Fruit fly (Drosophila melanogaster) whole organism, wandering third instar larva: ENCODE results near the gene mwh.

ENCODE experiments used
- Abd-B ChIP-seq: fragments of >200 bp; optimal IDR thresholded peaks from 2 replicates; lab custom pipeline; 2017; ENCODE audit warnings: missing biosample characterization, missing genetic modification characterization
- CG32264 ChIP-seq: fragments of 200-800 bp; sonication (Bioruptor generic); optimal IDR thresholded peaks from 2 replicates; lab custom pipeline; 2016; ENCODE audit warnings: missing biosample characterization, missing genetic modification characterization
- CG9705 ChIP-seq: fragments of 200-800 bp; sonication (Bioruptor generic); optimal IDR thresholded peaks from 2 replicates; lab custom pipeline; 2018; ENCODE audit warnings: missing biosample characterization, mild to moderate bottlenecking, missing genetic modification characterization
- CrebA ChIP-seq: fragments of 200-800 bp; sonication (Bioruptor generic); optimal IDR thresholded peaks from 2 replicates; lab custom pipeline; 2016; ENCODE audit warnings: missing biosample characterization, mild to moderate bottlenecking, missing genetic modification characterization, borderline replicate concordance
- Dfd ChIP-seq: fragments of >200 bp; optimal IDR thresholded peaks from 2 replicates; lab custom pipeline; 2017; ENCODE audit warnings: missing biosample characterization, missing genetic modification characterization
- Dif ChIP-seq: fragments of 200-275, 200-300 bp; sonication (Bioruptor generic); optimal IDR thresholded peaks from 2 replicates; lab custom pipeline; 2018; ENCODE audit warnings: missing biosample characterization, missing genetic modification characterization; ENCODE audit not compliant: partially characterized antibody
- GATAd ChIP-seq: sonication (Bioruptor generic); optimal IDR thresholded peaks from 2 replicates; lab custom pipeline; 2016; ENCODE audit warnings: missing biosample characterization, missing genetic modification characterization
- Hnf4 ChIP-seq: fragments of 200-800 bp; sonication (Bioruptor generic); optimal IDR thresholded peaks from 2 replicates; lab custom pipeline; 2016; ENCODE audit warnings: missing biosample characterization, mild to moderate bottlenecking, missing genetic modification characterization
- Hr83 ChIP-seq: fragments of 200-300 bp; sonication (Bioruptor generic); optimal IDR thresholded peaks from 2 replicates; lab custom pipeline; 2016; ENCODE audit warnings: missing biosample characterization, mild to moderate bottlenecking, missing genetic modification characterization, moderate library complexity; ENCODE audit not compliant: poor library complexity, severe bottlenecking
- Jra ChIP-seq: sonication (Bioruptor generic); optimal IDR thresholded peaks from 2 replicates; lab custom pipeline; 2016; ENCODE audit warnings: missing biosample characterization, missing genetic modification characterization
- Mio ChIP-seq: sonication (Bioruptor generic); optimal IDR thresholded peaks from 2 replicates; lab custom pipeline; 2016; ENCODE audit warnings: missing biosample characterization, missing genetic modification characterization
- Myc ChIP-seq: fragments of >200 bp; optimal IDR thresholded peaks from 2 replicates; lab custom pipeline; 2017
- N ChIP-seq: fragments of >200 bp; optimal IDR thresholded peaks from 2 replicates; lab custom pipeline; 2018; ENCODE audit warnings: missing biosample characterization, missing external identifiers, missing genetic modification characterization
- OdsH ChIP-seq: fragments of 200-800 bp; sonication (Bioruptor generic); optimal IDR thresholded peaks from 2 replicates; lab custom pipeline; 2016; ENCODE audit warnings: missing biosample characterization, mild to moderate bottlenecking, missing genetic modification characterization
- Rel ChIP-seq, 2 experiments: fragments of 200-800 bp; sonication (Bioruptor generic) in 1 of 2; optimal IDR thresholded peaks; 2 replicates in 1 of 2; 3 replicates in 1 of 2; lab custom pipeline; 2016 to 2019; ENCODE audit warnings: mild to moderate bottlenecking in 2 of 2, missing biosample characterization in 2 of 2, missing genetic modification characterization in 2 of 2, moderate library complexity in 1 of 2
- Sp1 ChIP-seq: fragments of 200-800 bp; sonication (Bioruptor generic); optimal IDR thresholded peaks from 3 replicates; lab custom pipeline; 2019; ENCODE audit warnings: missing biosample characterization, mild to moderate bottlenecking, missing genetic modification characterization, moderate library complexity
- Vsx2 ChIP-seq: fragments of 200-300, 225-300 bp; sonication (Bioruptor generic); optimal IDR thresholded peaks from 2 replicates; lab custom pipeline; 2018; ENCODE audit warnings: missing biosample characterization, missing genetic modification characterization; ENCODE audit not compliant: partially characterized antibody
- br ChIP-seq: fragments of 200-800 bp; sonication (Bioruptor generic); optimal IDR thresholded peaks from 2 replicates; lab custom pipeline; 2016; ENCODE audit warnings: missing biosample characterization, missing genetic modification characterization
- brk ChIP-seq: fragments of 200-800 bp; sonication (Bioruptor generic); optimal IDR thresholded peaks from 2 replicates; lab custom pipeline; 2016; ENCODE audit warnings: missing biosample characterization, mild to moderate bottlenecking, missing genetic modification characterization
- dl ChIP-seq, 2 experiments: fragments of 175-275, 200-275 bp in 1 of 2; fragments of 200-275 bp in 1 of 2; sonication (Bioruptor generic); optimal IDR thresholded peaks; lab custom pipeline; 2018; ENCODE audit warnings: mild to moderate bottlenecking in 2 of 2, missing biosample characterization in 2 of 2, missing genetic modification characterization in 2 of 2, moderate library complexity in 2 of 2; ENCODE audit not compliant: partially characterized antibody in 2 of 2, insufficient read depth in 1 of 2
- dmrt93B ChIP-seq: fragments of 200-800 bp; sonication (Bioruptor generic); optimal IDR thresholded peaks from 2 replicates; lab custom pipeline; 2018; ENCODE audit warnings: missing biosample characterization, mild to moderate bottlenecking, missing genetic modification characterization
- ey ChIP-seq: fragments of 200-800 bp; sonication (Bioruptor generic); optimal IDR thresholded peaks from 2 replicates; lab custom pipeline; 2016; ENCODE audit warnings: missing biosample characterization, missing genetic modification characterization
- h ChIP-seq: fragments of 200-800 bp; sonication (Bioruptor generic); optimal IDR thresholded peaks from 3 replicates; lab custom pipeline; 2016; ENCODE audit warnings: missing biosample characterization, mild to moderate bottlenecking, missing genetic modification characterization
- jim ChIP-seq: fragments of 175-275, 200-325 bp; sonication (Bioruptor generic); optimal IDR thresholded peaks from 2 replicates; lab custom pipeline; 2016; ENCODE audit warnings: missing biosample characterization, mild to moderate bottlenecking, missing genetic modification characterization
- lola ChIP-seq: fragments of >200 bp; optimal IDR thresholded peaks from 2 replicates; lab custom pipeline; 2017; ENCODE audit warnings: missing biosample characterization, missing genetic modification characterization
- pan ChIP-seq: fragments of >200 bp; optimal IDR thresholded peaks from 2 replicates; lab custom pipeline; 2017
- psq ChIP-seq: fragments of 200-800 bp; sonication (Bioruptor generic); optimal IDR thresholded peaks from 3 replicates; lab custom pipeline; 2017; ENCODE audit warnings: missing biosample characterization, mild to moderate bottlenecking, missing genetic modification characterization, moderate library complexity
- rgr ChIP-seq: fragments of 200-800 bp; sonication (Bioruptor generic); optimal IDR thresholded peaks from 3 replicates; lab custom pipeline; 2016; ENCODE audit warnings: missing biosample characterization, mild to moderate bottlenecking, missing genetic modification characterization
- sage ChIP-seq: fragments of 200-800 bp; sonication (Bioruptor generic); optimal IDR thresholded peaks from 2 replicates; lab custom pipeline; 2016; ENCODE audit warnings: missing biosample characterization, mild to moderate bottlenecking, missing genetic modification characterization
- sv ChIP-seq: fragments of 200-800 bp; sonication (Bioruptor generic); optimal IDR thresholded peaks from 3 replicates; lab custom pipeline; 2016; ENCODE audit warnings: missing biosample characterization, missing genetic modification characterization
- tai ChIP-seq: sonication (Bioruptor generic); optimal IDR thresholded peaks from 2 replicates; lab custom pipeline; 2016; ENCODE audit warnings: missing biosample characterization, missing genetic modification characterization
- woc ChIP-seq: sonication (Bioruptor generic); optimal IDR thresholded peaks from 2 replicates; lab custom pipeline; 2016; ENCODE audit warnings: missing biosample characterization, mild to moderate bottlenecking, missing genetic modification characterization

mwh gene

DNA sequence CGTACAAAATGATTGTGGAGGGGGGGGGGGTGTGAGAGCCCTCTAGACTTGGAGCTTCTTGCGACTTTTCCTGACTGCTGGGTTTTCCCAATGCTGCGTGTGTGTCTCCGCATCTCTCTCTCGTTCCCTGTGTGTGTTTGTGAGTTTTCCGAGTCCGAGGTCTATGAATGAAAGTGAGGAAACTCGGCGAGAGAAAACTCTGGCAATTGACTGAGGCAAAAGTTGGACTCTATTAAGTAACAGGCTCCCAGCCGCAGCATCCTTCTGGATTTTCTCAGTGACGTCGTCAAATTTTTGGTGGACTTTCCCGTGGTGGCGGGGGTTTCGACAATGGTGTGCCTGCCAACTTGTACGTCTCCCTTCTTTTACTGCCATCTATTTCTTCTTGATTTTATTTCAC lies 30.0 kb upstream of the mwh start:
- TF ChIP-seq dl (GFP tag; optimal IDR thresholded peaks at IDR 0.05; lab: Kevin White, UChicago; ENCODE audit: insufficient read depth in 1 of 2, partially characterized antibody in 2 of 2) (no peak), CrebA (GFP tag; lab: Kevin White, UChicago) (no peak), Hnf4 (GFP tag; lab: Kevin White, UChicago) (no peak), Hr83 (GFP tag; lab: Kevin White, UChicago) (no peak), Dfd (GFP tag; lab: Kevin White, UChicago) (no peak), Rel (GFP tag; optimal IDR thresholded peaks at IDR 0.05; lab: Kevin White, UChicago) (no peak), Rel (tag; optimal IDR thresholded peaks at IDR 0.05; lab: Kevin White, UChicago) (no peak), OdsH (GFP tag; lab: Kevin White, UChicago) (no peak), sage (GFP tag; lab: Kevin White, UChicago) (no peak), brk (GFP tag; lab: Kevin White, UChicago) (no peak)

DNA sequence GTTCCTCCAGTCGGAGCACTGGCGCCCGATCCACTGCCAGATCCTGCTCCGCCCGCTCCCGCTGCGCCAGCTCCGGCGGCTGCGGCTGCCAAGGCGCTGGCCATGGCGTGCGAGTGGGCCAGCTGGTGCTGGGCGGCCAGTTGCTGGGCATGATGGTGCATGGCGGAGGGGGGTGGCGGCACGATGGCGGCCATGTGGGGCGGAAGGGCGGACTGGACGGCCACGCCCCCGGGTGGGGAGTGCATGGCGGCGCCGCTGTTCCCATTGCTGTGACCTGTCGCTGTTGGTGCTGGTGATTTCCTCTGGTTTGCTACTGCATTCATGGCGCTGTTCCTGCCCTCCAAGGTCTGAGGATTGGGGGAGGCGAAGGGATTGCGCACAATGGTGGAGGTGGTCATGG lies 27.7 kb upstream of the mwh start:
- TF ChIP-seq pan (no peak), Abd-B (GFP tag; lab: Kevin White, UChicago) (no peak), sage (GFP tag; lab: Kevin White, UChicago) (no peak), sv (GFP tag; lab: Kevin White, UChicago) (no peak), Jra (GFP tag; lab: Kevin White, UChicago) (no peak), Mio (GFP tag; lab: Kevin White, UChicago) (no peak), Dfd (GFP tag; lab: Kevin White, UChicago) (peak; percentile 97), dl (GFP tag; optimal IDR thresholded peaks at IDR 0.05; lab: Kevin White, UChicago; ENCODE audit: insufficient read depth in 1 of 2, partially characterized antibody in 2 of 2) (no peak), CG9705 (GFP tag; lab: Kevin White, UChicago) (no peak)

DNA sequence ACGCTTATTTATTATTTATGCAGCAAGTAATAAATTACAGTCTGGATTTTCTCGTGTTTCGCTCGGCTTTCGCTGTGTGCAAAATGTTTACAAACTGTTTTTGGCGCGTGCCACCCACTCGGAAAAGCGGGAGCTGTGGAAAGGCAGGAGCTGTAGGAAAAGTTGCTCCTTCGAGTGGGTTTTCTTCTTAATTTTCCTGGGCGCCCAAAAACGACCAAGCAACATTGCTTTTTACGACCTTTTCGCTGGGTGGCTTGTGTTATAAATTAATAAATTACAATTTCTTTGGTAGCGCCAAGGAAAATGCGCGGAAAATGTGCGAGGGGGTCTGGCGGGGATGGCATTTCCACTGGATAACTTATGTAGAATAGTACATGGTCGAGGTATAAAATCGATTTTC lies 24.1 kb upstream of the mwh start:
- no peak for TF ChIP-seq Rel (GFP tag; optimal IDR thresholded peaks at IDR 0.05; lab: Kevin White, UChicago)
- TF ChIP-seq Rel (tag; optimal IDR thresholded peaks at IDR 0.05; lab: Kevin White, UChicago) = no peak
- TF ChIP-seq Mio (GFP tag; lab: Kevin White, UChicago) = no peak
- no peak for TF ChIP-seq br (GFP tag; lab: Kevin White, UChicago)
- TF ChIP-seq Jra (GFP tag; lab: Kevin White, UChicago) = no peak
- TF ChIP-seq Myc (lab: Kevin White, UChicago) = no peak
- no peak for TF ChIP-seq h (GFP tag; lab: Kevin White, UChicago)

DNA sequence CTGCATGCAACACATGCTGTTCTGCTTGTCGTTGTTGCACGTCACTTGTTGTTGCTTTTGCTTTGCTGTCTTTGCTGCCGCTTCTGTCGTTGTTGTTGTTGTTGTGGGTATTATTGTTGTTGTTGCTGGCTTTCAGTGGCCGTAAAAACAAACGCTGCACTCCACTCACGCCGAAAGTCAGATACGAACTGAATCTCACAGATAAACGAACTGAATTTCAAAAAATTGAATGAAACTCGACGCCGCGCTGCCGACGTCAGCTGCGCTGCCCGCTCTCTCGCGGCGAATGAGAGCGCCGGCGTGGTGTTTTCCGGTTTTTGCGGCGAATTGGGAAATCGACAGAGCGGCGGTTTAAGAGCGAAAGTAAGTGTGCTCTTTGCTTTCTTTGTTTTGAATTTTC lies 23.5 kb upstream of the mwh start, which contains the start of gene bab2:
bab2 (minus strand) TSS at position 192 of the 400 bp plus-strand sequence.
- TF ChIP-seq dmrt93B (GFP tag; lab: Kevin White, UChicago) = no peak
- peak in 1 of 2 experiments; percentile 4 for TF ChIP-seq dl (GFP tag; optimal IDR thresholded peaks at IDR 0.05; lab: Kevin White, UChicago; ENCODE audit: insufficient read depth in 1 of 2, partially characterized antibody in 2 of 2)
- TF ChIP-seq woc (GFP tag; lab: Kevin White, UChicago) = no peak
- peak; percentile 5 for TF ChIP-seq Vsx2 (GFP tag; lab: Kevin White, UChicago)
- peak; percentile 13 for TF ChIP-seq rgr (GFP tag; lab: Kevin White, UChicago)
- peak; percentile 77 for TF ChIP-seq Dif
- peak; percentile 34 for TF ChIP-seq psq (GFP tag; lab: Kevin White, UChicago)
- TF ChIP-seq CrebA (GFP tag; lab: Kevin White, UChicago) = peak; percentile 5
- no peak for TF ChIP-seq br (GFP tag; lab: Kevin White, UChicago)

DNA sequence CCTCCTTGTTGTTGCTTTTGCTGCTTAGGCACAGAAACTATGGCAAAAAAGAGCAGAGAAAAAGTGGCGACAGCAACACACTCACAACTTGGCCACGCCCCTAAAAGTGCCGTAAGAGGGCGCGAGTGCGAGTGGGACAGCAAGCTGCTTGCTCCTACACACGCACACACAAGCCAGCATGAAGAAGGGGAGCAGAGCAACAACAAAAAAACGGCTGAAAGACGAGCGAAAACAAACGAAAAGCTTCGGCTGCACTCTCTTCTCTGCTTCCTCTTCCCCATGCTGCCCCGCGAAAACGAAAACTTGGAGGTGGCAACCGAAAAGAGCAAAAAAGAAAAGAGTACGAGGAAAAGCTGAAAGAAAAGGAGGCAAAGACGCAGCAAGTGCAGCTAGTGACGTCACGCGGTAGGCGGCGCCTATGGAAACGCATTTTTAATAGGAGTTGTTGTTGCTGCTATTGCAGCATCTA lies 22.4 kb upstream of the mwh start:
- TF ChIP-seq Rel (GFP tag; optimal IDR thresholded peaks at IDR 0.05; lab: Kevin White, UChicago) = no peak
- TF ChIP-seq Rel (tag; optimal IDR thresholded peaks at IDR 0.05; lab: Kevin White, UChicago) = peak; percentile 31
- TF ChIP-seq CrebA (GFP tag; lab: Kevin White, UChicago) = no peak
- TF ChIP-seq tai (GFP tag; lab: Kevin White, UChicago) = no peak
- no peak for TF ChIP-seq CG32264 (GFP tag; lab: Kevin White, UChicago)
- TF ChIP-seq Vsx2 (GFP tag; lab: Kevin White, UChicago) = no peak
- TF ChIP-seq N = no peak
- TF ChIP-seq ey = no peak
- peak; percentile 92 for TF ChIP-seq psq (GFP tag; lab: Kevin White, UChicago)
- TF ChIP-seq dl (GFP tag; optimal IDR thresholded peaks at IDR 0.05; lab: Kevin White, UChicago; ENCODE audit: insufficient read depth in 1 of 2, partially characterized antibody in 2 of 2) = peak in 1 of 2 experiments; percentile 30
- TF ChIP-seq Dif = no peak
- TF ChIP-seq sv (GFP tag; lab: Kevin White, UChicago) = no peak
- no peak for TF ChIP-seq Jra (GFP tag; lab: Kevin White, UChicago)
- no peak for TF ChIP-seq Hnf4 (GFP tag; lab: Kevin White, UChicago)
- peak; percentile 28 for TF ChIP-seq Sp1 (GFP tag; lab: Kevin White, UChicago)
- peak; percentile 68 for TF ChIP-seq jim (GFP tag; lab: Kevin White, UChicago)
- no peak for TF ChIP-seq lola (GFP tag; lab: Kevin White, UChicago)
- no peak for TF ChIP-seq dmrt93B (GFP tag; lab: Kevin White, UChicago)
- TF ChIP-seq GATAd (GFP tag; lab: Kevin White, UChicago) = no peak
